Fruit fly (Drosophila melanogaster): ENCODE measurements around the gene CG2116.

Gene CG2116

dm6 chrX:8100026-8100825 is 29.4 kb upstream of the CG2116 start (continued):
- TF ChIP-seq HLH3B (GFP tag; IDR thresholded peaks at IDR 0.05), result peak; percentile 92
- TF ChIP-seq Nf-YB (GFP tag; optimal IDR thresholded peaks at IDR 0.05), result peak; percentile 63
- TF ChIP-seq Fer3 (tag; optimal IDR thresholded peaks at IDR 0.05), result peak; percentile 82
- peak; percentile 66 for TF ChIP-seq nerfin-1 (tag; optimal IDR thresholded peaks at IDR 0.05)
- peak; percentile 40 for TF ChIP-seq CG17186 (GFP tag; optimal IDR thresholded peaks at IDR 0.05)
- TF ChIP-seq row (GFP tag; IDR thresholded peaks at IDR 0.05), result peak; percentile 92
- peak; percentile 74 for TF ChIP-seq CG10209 (GFP tag; optimal IDR thresholded peaks at IDR 0.05)
- peak; percentile 22 for TF ChIP-seq MESR4 (GFP tag; optimal IDR thresholded peaks at IDR 0.05)
- peak; percentile 49 for TF ChIP-seq HLH54F (GFP tag; optimal IDR thresholded peaks at IDR 0.05)
- TF ChIP-seq H15 (GFP tag; IDR thresholded peaks at IDR 0.05), result peak; percentile 81; the same call in 2 of the 3 replicates
- peak; percentile 45 for TF ChIP-seq CG2116 (GFP tag; optimal IDR thresholded peaks at IDR 0.05)
- TF ChIP-seq tgo (GFP tag; IDR thresholded peaks at IDR 0.05), result peak; percentile 86
- TF ChIP-seq tna (GFP tag; IDR thresholded peaks at IDR 0.05; ENCODE audit: partially characterized antibody), result no peak
- TF ChIP-seq sna (GFP tag; IDR thresholded peaks at IDR 0.05; ENCODE audit: partially characterized antibody), result no peak
- TF ChIP-seq Sry-β (GFP tag; optimal IDR thresholded peaks at IDR 0.05), result peak; percentile 12
- TF ChIP-seq Dfd (GFP tag; optimal IDR thresholded peaks at IDR 0.05), result no peak
- TF ChIP-seq repo (GFP tag; optimal IDR thresholded peaks at IDR 0.05), result no peak
- TF ChIP-seq lbe (GFP tag; optimal IDR thresholded peaks at IDR 0.05), result peak; percentile 49
- TF ChIP-seq sr (GFP tag; IDR thresholded peaks at IDR 0.05), result peak; percentile 72; the same call in 1 of the 3 replicates
- no peak for TF ChIP-seq CG42726 (GFP tag; IDR thresholded peaks at IDR 0.05; ENCODE audit: partially characterized antibody)
- peak; percentile 78 for TF ChIP-seq rib (GFP tag; IDR thresholded peaks at IDR 0.05)
- peak; percentile 49 for TF ChIP-seq fd64A (GFP tag; optimal IDR thresholded peaks at IDR 0.05)
- no peak for TF ChIP-seq insv (GFP tag; optimal IDR thresholded peaks at IDR 0.05)
- peak; percentile 81 for TF ChIP-seq tap (tag; optimal IDR thresholded peaks at IDR 0.05)
- no peak for TF ChIP-seq CG9876 (GFP tag; optimal IDR thresholded peaks at IDR 0.05)
- TF ChIP-seq CG2875 (GFP tag; optimal IDR thresholded peaks at IDR 0.05), result peak; percentile 79
- TF ChIP-seq en (GFP tag; optimal IDR thresholded peaks at IDR 0.05), result no peak
- TF ChIP-seq CrebB (tag; optimal IDR thresholded peaks at IDR 0.05), result peak; percentile 74
- peak; percentile 47 for TF ChIP-seq CG16863 (GFP tag; optimal IDR thresholded peaks at IDR 0.05)
- TF ChIP-seq CG11695 (GFP tag; IDR thresholded peaks at IDR 0.05), result peak; percentile 85
- no peak for TF ChIP-seq sima (GFP tag; optimal IDR thresholded peaks at IDR 0.05)
- TF ChIP-seq CG8924 (tag; optimal IDR thresholded peaks at IDR 0.05), result peak; percentile 85
- TF ChIP-seq Fer1 (GFP tag; optimal IDR thresholded peaks at IDR 0.05), result peak; percentile 92
- peak; percentile 60 for TF ChIP-seq CG4820 (GFP tag; optimal IDR thresholded peaks at IDR 0.05)
- TF ChIP-seq eyg (GFP tag; optimal IDR thresholded peaks at IDR 0.05), result no peak
- TF ChIP-seq Meics (GFP tag; optimal IDR thresholded peaks at IDR 0.05), result peak; percentile 88
- peak; percentile 71 for TF ChIP-seq CG17568 (GFP tag; optimal IDR thresholded peaks at IDR 0.05)
- peak; percentile 68 for TF ChIP-seq peb (GFP tag; IDR thresholded peaks at IDR 0.05)
- TF ChIP-seq Scr (GFP tag; IDR thresholded peaks at IDR 0.05; ENCODE audit: partially characterized antibody), result no peak
- TF ChIP-seq CG1647 (GFP tag; optimal IDR thresholded peaks at IDR 0.05), result peak; percentile 57
- TF ChIP-seq CG7928 (GFP tag; optimal IDR thresholded peaks at IDR 0.05), result no peak
- TF ChIP-seq CG17328 (GFP tag; IDR thresholded peaks at IDR 0.05), result peak; percentile 88
- TF ChIP-seq Ravus (GFP tag; IDR thresholded peaks at IDR 0.05), result peak; percentile 67; the same call in 1 of the 2 replicates
- no peak for TF ChIP-seq Fer2 (tag; optimal IDR thresholded peaks at IDR 0.05)
- TF ChIP-seq CG14667 (GFP tag; IDR thresholded peaks at IDR 0.05), result peak; percentile 71
- TF ChIP-seq Tbp (GFP tag; optimal IDR thresholded peaks at IDR 0.05), result no peak
- peak; percentile 51 for TF ChIP-seq pnt (GFP tag; optimal IDR thresholded peaks at IDR 0.05)
- peak; percentile 85 for TF ChIP-seq lmd (GFP tag; IDR thresholded peaks at IDR 0.05)
- TF ChIP-seq CG30431 (GFP tag; optimal IDR thresholded peaks at IDR 0.05), result peak; percentile 66
